Worm (Caenorhabditis elegans) whole organism, L1 larva: Measurements from ENCODE around the gene C47E12.3.

ENCODE experiments used
- ama-1 ChIP-seq: fragments of 150-350 bp; optimal IDR thresholded peaks from 2 replicates; lab custom pipeline; 2014
- elt-3 ChIP-seq, 6 experiments: fragments of 150-350 bp in 1 of 6; sonication (generic microtip); optimal IDR thresholded peaks; 2 replicates each; lab custom pipeline; 2017 to 2018; ENCODE audit warnings: missing biosample characterization in 6 of 6, missing genetic modification characterization in 6 of 6, inconsistent platforms in 1 of 6
- fos-1 ChIP-seq: fragments of 150-350 bp; optimal IDR thresholded peaks from 2 replicates; lab custom pipeline; 2014; ENCODE audit warnings: missing biosample characterization, missing genetic modification characterization
- isw-1 ChIP-seq: fragments of 200-800 bp; sonication (Bioruptor generic); IDR thresholded peaks from 2 replicates; pipeline ENCODE4 v1.3.6; 2022; ENCODE audit warnings: missing genetic modification characterization, missing compliant biosample characterization
- nhr-11 ChIP-seq: fragments of 150-350 bp; optimal IDR thresholded peaks from 2 replicates; lab custom pipeline; 2014; ENCODE audit warnings: missing biosample characterization, missing genetic modification characterization
- nhr-237 ChIP-seq: fragments of 150-350 bp; optimal IDR thresholded peaks from 2 replicates; lab custom pipeline; 2014; ENCODE audit warnings: missing biosample characterization, missing genetic modification characterization
- nhr-85 ChIP-seq: sonication (generic microtip); peaks from one replicate; lab custom pipeline; 2016; ENCODE audit warnings: missing genetic modification characterization, inconsistent platforms, missing compliant biosample characterization
- snpc-4 ChIP-seq: fragments of 150-350 bp; optimal IDR thresholded peaks from 2 replicates; lab custom pipeline; 2014; ENCODE audit warnings: missing biosample characterization, missing genetic modification characterization
- tbx-2 ChIP-seq: sonication (generic microtip); optimal IDR thresholded peaks from 2 replicates; lab custom pipeline; 2016; ENCODE audit warnings: missing genetic modification characterization, missing compliant biosample characterization
- unc-62 ChIP-seq: fragments of 150-350 bp; optimal IDR thresholded peaks from 2 replicates; lab custom pipeline; 2014; ENCODE audit warnings: missing biosample characterization, missing genetic modification reagents, missing genetic modification characterization
- xbp-1 ChIP-seq: sonication (generic microtip); optimal IDR thresholded peaks from 2 replicates; lab custom pipeline; 2016; ENCODE audit warnings: missing genetic modification characterization, missing compliant biosample characterization
- zag-1 ChIP-seq: fragments of 150-350 bp; optimal IDR thresholded peaks from 2 replicates; lab custom pipeline; 2014; ENCODE audit warnings: missing biosample characterization, missing genetic modification characterization
- ztf-4 ChIP-seq: fragments of 150-350 bp; optimal IDR thresholded peaks from 2 replicates; lab custom pipeline; 2014; ENCODE audit warnings: missing biosample characterization, missing genetic modification characterization

DNA sequence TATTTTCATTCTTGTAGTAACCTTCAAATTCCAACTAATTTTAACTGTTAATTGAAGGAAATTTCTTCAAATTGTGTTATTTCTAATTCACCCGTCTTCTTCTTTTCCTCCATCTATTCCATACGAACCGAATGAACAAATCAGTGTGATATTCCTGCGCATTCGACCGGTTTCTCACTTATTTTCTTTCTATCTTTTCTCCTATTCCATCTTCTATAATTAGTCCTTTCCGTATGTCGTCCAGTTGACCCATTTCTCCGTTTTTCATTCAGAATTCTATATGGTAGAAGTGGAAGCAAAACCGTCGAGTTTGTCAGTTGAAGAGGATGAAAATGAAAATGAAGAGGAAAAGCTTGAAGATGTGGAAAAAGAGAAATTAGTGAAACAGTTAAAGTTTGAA, 7.9 kb upstream of the C47E12.3 start, which contains the start of gene magu-4:
- TF ChIP-seq ztf-4 (tag; lab: Kevin White, UChicago) (no peak), fos-1 (tag; lab: Kevin White, UChicago) (no peak), xbp-1 (tag; lab: Kevin White, UChicago) (no peak), snpc-4 (tag; lab: Kevin White, UChicago) (no peak), nhr-85 (no peak), tbx-2 (no peak), nhr-237 (tag; lab: Kevin White, UChicago) (no peak), zag-1 (no peak), elt-3 (tag; optimal IDR thresholded peaks at IDR 0.05; lab: Kevin White, UChicago) (no peak), nhr-11 (tag; lab: Kevin White, UChicago) (no peak), unc-62 (no peak), isw-1 (no peak), ama-1 (lab: Kevin White, UChicago) (no peak)
